Fruit fly (Drosophila melanogaster): ENCODE data around the gene Ude.
A peak's percentile ranks its signal among the peaks of the same experiment; 100 is the strongest.

Ude gene

DNA sequence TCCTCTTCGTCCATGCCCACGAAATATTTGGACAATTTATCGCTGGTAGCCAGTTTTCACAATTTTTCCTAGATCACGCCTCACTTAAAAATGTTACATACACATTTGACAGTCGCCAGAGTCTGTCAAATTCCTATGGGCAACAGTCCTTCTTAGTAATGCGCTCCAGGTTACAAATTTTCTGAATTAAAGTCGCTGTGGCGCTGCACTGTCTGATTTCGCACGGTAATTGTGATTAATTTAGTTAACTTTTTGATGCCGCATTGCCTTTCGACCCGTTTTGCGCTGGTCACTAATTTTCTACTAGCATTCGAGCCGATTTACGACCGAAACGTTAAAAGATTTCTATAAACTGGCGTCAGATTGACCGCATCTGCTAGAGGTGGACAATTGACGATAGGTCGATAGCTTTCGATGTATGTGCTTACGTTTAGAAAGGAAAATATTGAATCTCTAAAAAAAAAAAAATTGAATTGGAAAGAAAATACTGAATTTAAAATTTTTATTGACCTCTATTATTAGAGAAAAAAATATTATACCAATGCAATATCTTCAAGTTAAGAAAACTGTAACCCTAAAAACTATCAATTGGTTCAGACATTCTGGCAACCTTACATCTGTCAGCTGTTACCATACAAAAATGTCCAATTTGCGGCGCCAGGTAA lies 14.3 kb upstream of the Ude start, which contains the start of the genes lili and CG34150 (continued):
- TF ChIP-seq CG8281 (tag; optimal IDR thresholded peaks at IDR 0.05) (peak; percentile 36), CG12219 (GFP tag; optimal IDR thresholded peaks at IDR 0.05) (no peak), zf30C (GFP tag; optimal IDR thresholded peaks at IDR 0.05) (peak; percentile 22), Oli (tag; optimal IDR thresholded peaks at IDR 0.05) (peak; percentile 50), pb (GFP tag; optimal IDR thresholded peaks at IDR 0.05) (no peak), CG15479 (GFP tag; optimal IDR thresholded peaks at IDR 0.05) (no peak), ems (GFP tag; optimal IDR thresholded peaks at IDR 0.05) (peak; percentile 70), peb (GFP tag; IDR thresholded peaks at IDR 0.05) (peak; percentile 52; the same call in 1 of the 2 replicates), CG6813 (GFP tag; optimal IDR thresholded peaks at IDR 0.05) (no peak), CG1233 (GFP tag; optimal IDR thresholded peaks at IDR 0.05) (peak; percentile 64), bcd (GFP tag; optimal IDR thresholded peaks at IDR 0.05) (peak; percentile 53), CG1832 (GFP tag; optimal IDR thresholded peaks at IDR 0.05) (no peak), sqz (GFP tag; optimal IDR thresholded peaks at IDR 0.05) (no peak), Ets65A (GFP tag) (peak; percentile 90), so (GFP tag; IDR thresholded peaks at IDR 0.05) (no peak), CG1602 (GFP tag; optimal IDR thresholded peaks at IDR 0.05) (peak; percentile 70), stc (GFP tag; IDR thresholded peaks at IDR 0.05) (peak; percentile 56), sna (GFP tag; IDR thresholded peaks at IDR 0.05; ENCODE audit: partially characterized antibody) (peak; percentile 72; the same call in 1 of the 2 replicates), slp2 (GFP tag; optimal IDR thresholded peaks at IDR 0.05) (peak; percentile 29), bab2 (GFP tag; optimal IDR thresholded peaks at IDR 0.05) (peak; percentile 76), HLH4C (GFP tag; IDR thresholded peaks at IDR 0.05; ENCODE audit: partially characterized antibody) (peak; percentile 71; the same call in 2 of the 3 replicates), CG4707 (GFP tag; optimal IDR thresholded peaks at IDR 0.05) (no peak), CG17912 (GFP tag; optimal IDR thresholded peaks at IDR 0.05) (no peak), Kr (GFP tag; optimal IDR thresholded peaks at IDR 0.05) (no peak), CG16815 (GFP tag; optimal IDR thresholded peaks at IDR 0.05) (peak; percentile 7), Hr39 (optimal IDR thresholded peaks at IDR 0.05) (no peak), CG15601 (tag; optimal IDR thresholded peaks at IDR 0.05) (peak; percentile 84), CG14050 (GFP tag; IDR thresholded peaks at IDR 0.05) (peak; percentile 48; the same call in 1 of the 3 replicates), CG7928 (GFP tag; optimal IDR thresholded peaks at IDR 0.05) (peak; percentile 54), Sox102F (GFP tag; optimal IDR thresholded peaks at IDR 0.05) (no peak), nmo (GFP tag; optimal IDR thresholded peaks at IDR 0.05) (peak; percentile 82), dm (GFP tag; optimal IDR thresholded peaks at IDR 0.05) (peak; percentile 30), grau (tag; optimal IDR thresholded peaks at IDR 0.05) (peak; percentile 75), CG14667 (GFP tag; IDR thresholded peaks at IDR 0.05) (0 out of 2 replicates have a peak, but pooled peaks have one; percentile 26), CG31224 (GFP tag; IDR thresholded peaks at IDR 0.05) (peak; percentile 42; the same call in 1 of the 2 replicates), CG9215 (GFP tag; IDR thresholded peaks at IDR 0.05) (peak; percentile 73), kni (GFP tag; optimal IDR thresholded peaks at IDR 0.05) (peak; percentile 2), CG14710 (tag; optimal IDR thresholded peaks at IDR 0.05) (peak; percentile 91), dmrt99B (tag; optimal IDR thresholded peaks at IDR 0.05) (no peak), Six4 (GFP tag; optimal IDR thresholded peaks at IDR 0.05) (peak; percentile 77), CG12659 (GFP tag; optimal IDR thresholded peaks at IDR 0.05) (peak; percentile 80), chif (GFP tag; optimal IDR thresholded peaks at IDR 0.05) (peak; percentile 52 to 74), CG34422 (GFP tag; IDR thresholded peaks at IDR 0.05) (peak; percentile 78), CG17361 (GFP tag; IDR thresholded peaks at IDR 0.05) (peak; percentile 78), Usf (GFP tag; optimal IDR thresholded peaks at IDR 0.05) (no peak), Doc2 (GFP tag; IDR thresholded peaks at IDR 0.05) (no peak), Dad (GFP tag; optimal IDR thresholded peaks at IDR 0.05) (peak; percentile 73), ken (GFP tag; IDR thresholded peaks at IDR 0.05) (peak; percentile 58; the same call in 1 of the 3 replicates), her (GFP tag; optimal IDR thresholded peaks at IDR 0.05) (no peak), CG3281 (GFP tag; optimal IDR thresholded peaks at IDR 0.05) (peak; percentile 67)

Measured in whole organism, embryonic.